Worm (Caenorhabditis elegans): ENCODE data around the gene mmad-1.

Gene mmad-1

DNA sequence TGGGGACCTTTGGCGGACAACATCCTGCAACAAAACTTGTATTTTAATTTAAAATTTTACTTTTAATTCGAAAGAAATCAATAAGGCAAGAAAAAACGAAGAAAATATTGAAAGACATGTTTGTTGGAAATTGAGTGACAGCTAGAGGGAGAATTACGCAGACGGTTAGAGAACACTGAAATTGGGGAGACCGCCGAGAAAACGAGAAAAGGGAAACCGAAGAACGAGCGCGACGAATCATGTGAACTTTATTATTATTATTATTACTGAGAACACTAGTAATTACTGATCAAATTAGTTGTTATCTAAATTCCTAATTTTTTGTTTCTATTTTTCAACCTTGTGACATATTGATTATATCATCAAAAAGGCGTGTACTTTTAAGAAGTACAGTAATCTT, at the start of gene mmad-1:
TSS of gene mmad-1 (minus strand) at position 24 of the 400 bp plus-strand sequence.
- TF ChIP-seq T22C8.4 (GFP tag; IDR thresholded peaks at IDR 0.05) (no peak), klf-2 (GFP tag; conservative IDR thresholded peaks at IDR 0.05) (no peak), cog-1 (tag; optimal IDR thresholded peaks at IDR 0.05) (peak; percentile 4)

DNA sequence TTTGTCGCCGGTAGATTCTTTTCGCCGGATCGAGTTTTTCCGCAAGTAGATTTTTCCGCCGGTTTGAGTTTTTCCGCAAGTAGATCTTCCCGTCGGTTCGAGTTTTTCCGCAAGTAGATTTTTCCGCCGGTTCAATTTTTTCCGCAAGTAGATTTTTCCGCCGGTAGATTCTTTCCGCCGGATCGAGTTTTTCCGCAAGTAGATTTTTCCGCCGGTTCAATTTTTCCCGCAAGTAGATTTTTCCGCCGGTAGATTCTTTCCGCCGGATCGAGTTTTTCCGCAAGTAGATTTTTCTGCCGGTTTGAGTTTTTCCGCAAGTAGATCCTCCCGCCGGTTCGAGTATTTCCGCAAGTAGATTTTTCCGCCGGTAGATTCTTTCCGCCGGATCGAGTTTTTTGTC, 36.3 kb upstream of the mmad-1 start:
- TF ChIP-seq tab-1 (GFP tag; IDR thresholded peaks at IDR 0.05) = peak; percentile 73
- 0 out of 2 replicates have a peak, but pooled peaks have one; percentile 26 for TF ChIP-seq T22C8.4 (GFP tag; IDR thresholded peaks at IDR 0.05)
- 0 out of 2 replicates have a peak, but pooled peaks have one; percentile 17 for TF ChIP-seq klf-2 (GFP tag; conservative IDR thresholded peaks at IDR 0.05)

DNA sequence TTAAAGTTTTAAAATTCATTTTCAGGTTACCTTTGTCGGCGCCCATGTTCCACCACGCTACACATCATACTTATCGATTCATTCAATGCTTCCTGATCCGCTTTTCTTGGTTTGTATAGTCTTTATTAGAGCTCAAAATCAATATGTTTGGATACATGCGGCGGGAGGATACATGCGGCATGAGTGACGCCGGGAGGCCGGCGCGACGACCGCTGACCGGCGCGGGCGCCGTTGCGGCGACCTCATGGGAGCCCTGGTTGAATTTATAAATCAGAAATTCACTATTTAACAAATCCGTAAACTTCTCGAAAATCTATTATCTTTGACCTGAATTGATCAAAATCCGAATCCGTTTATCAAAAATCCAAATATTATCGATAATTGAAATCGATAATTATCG, 32.9 kb upstream of the mmad-1 start:
- TF ChIP-seq flt-1 (GFP tag; IDR thresholded peaks at IDR 0.05) (no peak), klf-2 (GFP tag; conservative IDR thresholded peaks at IDR 0.05) (no peak), med-1 (GFP tag; optimal IDR thresholded peaks at IDR 0.05; ENCODE audit: insufficient read depth) (no peak), cog-1 (tag; optimal IDR thresholded peaks at IDR 0.05) (no peak), ref-1 (GFP tag; conservative IDR thresholded peaks at IDR 0.05) (no peak), T22C8.4 (GFP tag; IDR thresholded peaks at IDR 0.05) (no peak), ztf-29 (GFP tag; IDR thresholded peaks at IDR 0.05) (no peak), ztf-23 (GFP tag; IDR thresholded peaks at IDR 0.05) (no peak), tab-1 (GFP tag; IDR thresholded peaks at IDR 0.05) (no peak)

DNA sequence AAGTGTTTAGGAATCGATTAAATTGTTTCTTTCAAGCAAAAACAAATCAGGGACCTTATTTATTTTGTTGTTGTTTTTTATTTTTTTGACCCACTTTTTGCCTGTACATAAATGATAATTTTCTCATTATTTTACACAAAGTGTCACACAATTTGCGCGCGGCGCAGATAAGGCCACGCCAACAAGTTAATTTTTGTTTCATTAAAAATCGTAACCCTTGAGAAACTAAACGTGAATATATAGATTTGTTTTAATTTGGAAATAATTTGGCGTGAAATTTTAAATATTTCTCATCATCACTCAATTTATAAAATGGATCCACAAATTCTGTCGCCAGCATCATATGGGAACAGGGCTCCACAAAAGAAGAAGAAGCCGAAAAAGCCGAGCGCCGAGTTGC, 31.7 kb upstream of the mmad-1 start, which contains the start of gene T05D4.5:
TSS of gene T05D4.5 (plus strand) at position 301 of the 400 bp plus-strand sequence.
- TF ChIP-seq ztf-23 (GFP tag; IDR thresholded peaks at IDR 0.05) = no peak
- TF ChIP-seq med-1 (GFP tag; optimal IDR thresholded peaks at IDR 0.05; ENCODE audit: insufficient read depth) = no peak
- no peak for TF ChIP-seq T22C8.4 (GFP tag; IDR thresholded peaks at IDR 0.05)
- TF ChIP-seq ztf-29 (GFP tag; IDR thresholded peaks at IDR 0.05) = no peak

DNA sequence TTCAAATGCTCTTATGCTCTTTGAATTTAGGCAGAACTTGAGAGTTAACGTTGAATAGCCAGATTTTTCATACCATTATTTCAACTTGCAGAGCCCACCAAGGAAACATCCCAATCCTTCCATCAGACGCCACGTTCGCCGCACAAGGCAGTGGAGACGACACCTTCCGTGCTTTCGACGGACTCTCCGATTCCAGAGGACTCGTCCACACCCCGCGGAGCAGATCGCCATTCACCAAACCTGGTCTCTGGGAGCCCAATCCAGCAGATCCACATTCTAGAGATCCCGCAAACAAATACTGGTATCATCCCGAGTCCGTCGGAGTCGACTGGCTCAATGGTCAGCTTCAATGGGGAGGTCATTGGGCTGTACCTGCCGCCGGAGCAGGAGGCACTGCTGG, 31.3 kb upstream of the mmad-1 start:
- TF ChIP-seq flt-1 (GFP tag; IDR thresholded peaks at IDR 0.05) = no peak
- no peak for TF ChIP-seq ztf-29 (GFP tag; IDR thresholded peaks at IDR 0.05)
- TF ChIP-seq ztf-23 (GFP tag; IDR thresholded peaks at IDR 0.05) = no peak
- no peak for TF ChIP-seq klf-2 (GFP tag; conservative IDR thresholded peaks at IDR 0.05)
- no peak for TF ChIP-seq cog-1 (tag; optimal IDR thresholded peaks at IDR 0.05)
- no peak for TF ChIP-seq T22C8.4 (GFP tag; IDR thresholded peaks at IDR 0.05)
- no peak for TF ChIP-seq ref-1 (GFP tag; conservative IDR thresholded peaks at IDR 0.05)
- TF ChIP-seq tab-1 (GFP tag; IDR thresholded peaks at IDR 0.05) = no peak
- TF ChIP-seq med-1 (GFP tag; optimal IDR thresholded peaks at IDR 0.05; ENCODE audit: insufficient read depth) = no peak

DNA sequence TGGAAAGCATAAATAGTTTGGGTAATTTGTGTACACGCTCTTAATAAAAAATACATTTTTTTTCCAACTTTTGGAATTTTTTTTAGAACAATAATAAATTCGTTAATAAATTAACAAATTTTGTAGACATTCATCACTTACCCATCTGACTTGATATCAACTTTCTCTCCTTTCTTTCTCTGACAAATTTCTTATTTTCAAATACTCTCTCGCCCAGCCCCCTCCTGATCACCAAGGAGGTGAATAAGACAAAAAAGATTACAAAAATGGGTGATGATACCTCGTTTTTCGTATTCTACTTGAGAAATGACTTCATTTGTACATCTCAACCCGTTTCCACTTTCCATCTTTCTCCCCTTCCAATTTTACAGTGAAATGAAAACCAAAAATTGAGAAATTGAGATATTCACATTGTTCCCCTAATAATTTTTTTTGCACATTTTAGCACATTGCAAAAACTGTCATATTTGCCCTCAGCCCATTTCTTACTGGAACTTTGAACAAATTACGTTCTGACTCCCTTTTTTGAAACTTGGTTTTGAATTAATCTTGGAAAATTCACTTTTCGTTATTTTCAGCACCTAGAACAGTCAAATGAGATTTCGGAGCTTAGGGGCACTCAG, 26.9 kb upstream of the mmad-1 start, which contains the start of gene osm-7:
TSS of gene osm-7 (plus strand) at position 573 of the 623 bp plus-strand sequence.
- no peak for TF ChIP-seq tab-1 (GFP tag; IDR thresholded peaks at IDR 0.05)
- no peak for TF ChIP-seq cog-1 (tag; optimal IDR thresholded peaks at IDR 0.05)
- TF ChIP-seq T22C8.4 (GFP tag; IDR thresholded peaks at IDR 0.05) = no peak
- TF ChIP-seq flt-1 (GFP tag; IDR thresholded peaks at IDR 0.05) = no peak
- TF ChIP-seq ztf-29 (GFP tag; IDR thresholded peaks at IDR 0.05) = no peak
- no peak for TF ChIP-seq klf-2 (GFP tag; conservative IDR thresholded peaks at IDR 0.05)
- TF ChIP-seq ztf-23 (GFP tag; IDR thresholded peaks at IDR 0.05) = no peak

DNA sequence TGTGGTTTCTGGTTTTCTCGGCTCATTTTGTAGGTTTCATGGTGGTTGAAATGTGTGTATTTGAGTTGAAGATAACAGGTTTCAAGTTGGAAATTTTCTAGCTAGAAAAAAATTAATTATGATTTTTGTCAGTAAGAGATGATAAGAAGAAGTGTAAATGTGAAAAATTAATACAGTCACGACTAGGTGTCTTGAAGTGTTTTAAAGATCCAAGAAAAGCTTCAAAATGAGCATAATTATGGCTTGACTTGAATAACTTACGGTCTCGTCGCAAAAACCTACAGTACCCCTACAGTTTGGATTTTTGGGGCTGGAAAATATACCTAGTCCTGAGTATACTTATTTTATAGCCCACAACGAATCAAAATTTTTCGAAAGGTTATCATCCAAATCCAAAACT, 21.5 kb upstream of the mmad-1 start, which contains the start of gene exc-12:
TSS of gene exc-12 (minus strand) at position 101 of the 400 bp plus-strand sequence.
- TF ChIP-seq T22C8.4 (GFP tag; IDR thresholded peaks at IDR 0.05) (no peak), ztf-23 (GFP tag; IDR thresholded peaks at IDR 0.05) (no peak), ref-1 (GFP tag; conservative IDR thresholded peaks at IDR 0.05) (no peak), tab-1 (GFP tag; IDR thresholded peaks at IDR 0.05) (no peak), flt-1 (GFP tag; IDR thresholded peaks at IDR 0.05) (no peak)

DNA sequence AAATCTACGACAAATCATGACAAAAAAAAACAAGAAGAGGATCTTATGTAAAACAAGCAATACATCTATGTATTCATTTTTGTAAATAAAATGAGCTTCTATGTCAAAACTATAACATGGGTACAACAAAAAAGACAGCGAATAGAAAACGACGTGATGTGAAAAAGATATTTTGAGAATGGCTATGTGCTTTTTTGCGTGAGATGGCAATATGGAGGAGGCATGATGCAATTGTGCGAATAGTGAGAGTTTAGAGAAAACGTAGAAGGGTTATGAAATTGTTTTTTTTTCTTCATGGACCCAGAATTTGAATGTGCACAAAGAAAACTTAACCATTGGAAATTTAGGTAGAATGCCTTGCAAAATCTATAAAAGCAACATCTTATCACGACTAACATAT, 17.2 kb upstream of the mmad-1 start:
- no peak for TF ChIP-seq klf-2 (GFP tag; conservative IDR thresholded peaks at IDR 0.05)
- no peak for TF ChIP-seq flt-1 (GFP tag; IDR thresholded peaks at IDR 0.05)
- no peak for TF ChIP-seq cog-1 (tag; optimal IDR thresholded peaks at IDR 0.05)
- no peak for TF ChIP-seq ref-1 (GFP tag; conservative IDR thresholded peaks at IDR 0.05)
- no peak for TF ChIP-seq ztf-29 (GFP tag; IDR thresholded peaks at IDR 0.05)
- no peak for TF ChIP-seq med-1 (GFP tag; optimal IDR thresholded peaks at IDR 0.05; ENCODE audit: insufficient read depth)
- no peak for TF ChIP-seq T22C8.4 (GFP tag; IDR thresholded peaks at IDR 0.05)
- TF ChIP-seq ztf-23 (GFP tag; IDR thresholded peaks at IDR 0.05) = no peak
- TF ChIP-seq tab-1 (GFP tag; IDR thresholded peaks at IDR 0.05) = no peak

DNA sequence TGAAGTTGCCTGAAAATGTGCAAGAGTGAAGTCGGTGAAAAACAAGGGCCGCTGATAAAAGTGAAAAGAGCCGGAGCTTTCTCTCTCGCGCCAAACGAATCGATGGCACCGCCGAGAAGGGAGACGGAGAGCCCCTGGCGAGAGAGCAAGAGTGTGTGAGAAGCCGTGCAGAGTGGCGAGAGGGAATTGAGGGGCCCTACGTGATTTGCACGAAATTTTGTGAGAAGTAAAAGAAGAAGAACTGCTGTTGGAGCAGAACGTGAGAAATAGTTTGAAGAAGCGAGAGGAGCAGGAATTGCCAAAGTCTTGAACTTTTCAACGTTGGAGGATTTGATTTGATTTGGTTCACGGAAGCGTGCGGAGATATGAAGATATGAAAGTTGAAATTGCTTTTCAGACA, 16.1 kb upstream of the mmad-1 start, which contains the start of gene aldo-1:
TSS of gene aldo-1 (minus strand) at position 9 of the 400 bp plus-strand sequence.
- TF ChIP-seq flt-1 (GFP tag; IDR thresholded peaks at IDR 0.05) (0 out of 2 replicates have a peak, but pooled peaks have one; percentile 35), T22C8.4 (GFP tag; IDR thresholded peaks at IDR 0.05) (peak; percentile 44; the same call in 1 of the 2 replicates), ref-1 (GFP tag; conservative IDR thresholded peaks at IDR 0.05) (no peak)

DNA sequence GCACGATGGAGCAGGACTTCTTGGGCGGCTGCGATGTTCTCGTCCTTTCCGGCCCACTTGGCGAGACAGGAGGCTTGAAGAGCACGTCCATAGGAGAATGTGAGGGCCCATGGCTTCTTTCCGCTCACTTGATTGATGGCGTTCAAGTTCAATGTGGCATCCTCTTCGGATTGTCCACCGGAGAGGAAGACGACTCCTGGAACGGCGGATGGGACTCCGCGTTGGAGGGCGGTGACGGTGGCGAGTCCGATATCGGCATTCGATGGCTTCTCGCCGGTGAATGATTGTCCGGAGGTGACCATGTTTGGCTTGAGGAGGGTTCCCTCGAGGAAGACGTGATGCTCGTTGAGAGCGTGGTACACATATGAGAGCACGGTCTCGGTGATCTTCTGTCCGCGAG, 14.8 kb upstream of the mmad-1 start:
- TF ChIP-seq klf-2 (GFP tag; conservative IDR thresholded peaks at IDR 0.05) (no peak), cog-1 (tag; optimal IDR thresholded peaks at IDR 0.05) (no peak), med-1 (GFP tag; optimal IDR thresholded peaks at IDR 0.05; ENCODE audit: insufficient read depth) (no peak), T22C8.4 (GFP tag; IDR thresholded peaks at IDR 0.05) (no peak), tab-1 (GFP tag; IDR thresholded peaks at IDR 0.05) (no peak), ztf-29 (GFP tag; IDR thresholded peaks at IDR 0.05) (no peak), ref-1 (GFP tag; conservative IDR thresholded peaks at IDR 0.05) (no peak)

Data from whole organism, midembryonic.